Worm (Caenorhabditis elegans): ENCODE results near the gene aman-2.

Gene aman-2

DNA sequence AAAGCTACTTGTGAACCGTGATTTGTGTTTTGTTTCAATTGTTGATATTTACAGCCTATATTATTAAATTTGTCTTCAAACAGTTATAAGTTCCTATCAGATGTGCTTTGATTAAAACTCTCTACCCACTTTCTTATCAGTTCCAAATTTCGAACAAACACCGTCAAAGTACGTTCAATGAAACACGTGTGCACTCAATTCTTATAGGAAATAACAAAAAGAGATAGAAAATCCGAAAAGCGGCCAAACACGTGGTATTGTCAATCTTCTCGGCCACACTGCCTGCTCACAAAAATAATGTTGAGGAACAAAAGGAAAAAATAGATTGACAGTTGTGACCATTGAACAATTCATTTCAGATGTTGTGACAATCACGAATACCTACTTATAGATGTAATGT is 47.1 kb downstream of the aman-2 start (continued):
- TF ChIP-seq ztf-22 (GFP tag; optimal IDR thresholded peaks at IDR 0.05) = peak; percentile 51
- TF ChIP-seq tlf-1 (GFP tag; optimal IDR thresholded peaks at IDR 0.05) = peak; percentile 43

DNA sequence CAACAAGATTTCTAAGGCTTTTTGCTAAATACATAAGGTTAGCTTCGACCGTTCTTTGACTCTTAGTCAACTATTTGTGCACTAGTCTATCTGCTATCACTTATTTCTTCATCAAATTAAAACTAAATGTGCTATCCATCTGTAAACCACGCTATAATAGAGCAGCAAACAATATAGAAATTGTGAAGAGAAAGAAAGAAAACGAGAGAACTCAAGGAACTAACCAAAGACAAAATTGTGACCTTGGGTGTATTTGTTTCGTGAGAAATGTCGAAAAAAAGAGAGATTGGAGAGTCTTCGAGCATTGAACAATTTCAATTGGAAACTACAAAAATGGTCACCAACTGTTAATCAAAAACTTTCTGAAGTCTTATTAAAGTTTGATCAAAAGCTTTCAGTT is 48.0 kb downstream of the aman-2 start:
- TF ChIP-seq F22D6.2 (tag; optimal IDR thresholded peaks at IDR 0.05) = no peak
- no peak for TF ChIP-seq C06A6.2 (GFP tag; conservative IDR thresholded peaks at IDR 0.05)
- TF ChIP-seq pha-4 (tag; optimal IDR thresholded peaks at IDR 0.05) = peak; percentile 33
- no peak for TF ChIP-seq ztf-3 (GFP tag; optimal IDR thresholded peaks at IDR 0.05)
- TF ChIP-seq him-1 (tag; optimal IDR thresholded peaks at IDR 0.05) = no peak
- no peak for TF ChIP-seq hrde-1 (tag; optimal IDR thresholded peaks at IDR 0.05; ENCODE audit: borderline replicate concordance)
- no peak for TF ChIP-seq ztf-28 (GFP tag; IDR thresholded peaks at IDR 0.05)
- TF ChIP-seq madf-6 (GFP tag; IDR thresholded peaks at IDR 0.05) = no peak
- no peak for TF ChIP-seq egl-18 (GFP tag; IDR thresholded peaks at IDR 0.05)
- no peak for TF ChIP-seq attf-3 (GFP tag; conservative IDR thresholded peaks at IDR 0.05)
- TF ChIP-seq nhr-80 (tag; optimal IDR thresholded peaks at IDR 0.05) = peak; percentile 75
- no peak for TF ChIP-seq madf-8 (GFP tag; conservative IDR thresholded peaks at IDR 0.05)
- TF ChIP-seq dpff-1 (tag; optimal IDR thresholded peaks at IDR 0.05) = no peak
- TF ChIP-seq ccch-3 (GFP tag; optimal IDR thresholded peaks at IDR 0.05) = no peak

DNA sequence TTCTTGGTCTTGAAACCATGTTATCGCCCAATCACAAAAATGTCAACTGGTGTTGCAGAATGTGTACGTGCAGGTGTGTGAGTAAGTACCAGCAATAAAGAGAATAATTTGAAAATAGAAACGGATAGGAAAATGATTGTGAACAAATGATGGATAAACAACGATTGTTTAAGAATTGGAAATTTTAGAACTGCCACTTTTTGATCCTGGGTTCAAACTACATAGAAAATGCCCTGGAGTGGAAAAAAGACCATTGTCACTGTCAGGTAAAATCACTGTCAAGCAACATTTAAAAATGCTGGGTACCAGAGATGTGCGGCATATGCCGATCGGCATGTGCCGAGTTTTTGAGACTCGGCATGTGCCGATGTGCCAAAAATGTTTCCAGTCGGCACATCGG is 49.8 kb downstream of the aman-2 start:
- TF ChIP-seq ceh-100 (GFP tag; IDR thresholded peaks at IDR 0.05) = no peak
- no peak for TF ChIP-seq F37B4.10 (GFP tag; IDR thresholded peaks at IDR 0.05)
- TF ChIP-seq T26A5.8 (tag; optimal IDR thresholded peaks at IDR 0.05) = no peak
- TF ChIP-seq ets-4 (GFP tag; optimal IDR thresholded peaks at IDR 0.05) = no peak
- no peak for TF ChIP-seq ceh-40 (GFP tag; IDR thresholded peaks at IDR 0.05)
- TF ChIP-seq xnd-1 (tag; optimal IDR thresholded peaks at IDR 0.05) = no peak
- TF ChIP-seq hsf-1 (GFP tag; IDR thresholded peaks at IDR 0.05) = no peak
- TF ChIP-seq die-1 (tag; optimal IDR thresholded peaks at IDR 0.05) = no peak
- TF ChIP-seq zim-3 (tag; optimal IDR thresholded peaks at IDR 0.05) = no peak
- TF ChIP-seq ceh-91 (GFP tag; IDR thresholded peaks at IDR 0.05) = no peak
- TF ChIP-seq F52B5.7 (tag; optimal IDR thresholded peaks at IDR 0.05) = no peak
- no peak for TF ChIP-seq ccch-3 (GFP tag; optimal IDR thresholded peaks at IDR 0.05)

DNA sequence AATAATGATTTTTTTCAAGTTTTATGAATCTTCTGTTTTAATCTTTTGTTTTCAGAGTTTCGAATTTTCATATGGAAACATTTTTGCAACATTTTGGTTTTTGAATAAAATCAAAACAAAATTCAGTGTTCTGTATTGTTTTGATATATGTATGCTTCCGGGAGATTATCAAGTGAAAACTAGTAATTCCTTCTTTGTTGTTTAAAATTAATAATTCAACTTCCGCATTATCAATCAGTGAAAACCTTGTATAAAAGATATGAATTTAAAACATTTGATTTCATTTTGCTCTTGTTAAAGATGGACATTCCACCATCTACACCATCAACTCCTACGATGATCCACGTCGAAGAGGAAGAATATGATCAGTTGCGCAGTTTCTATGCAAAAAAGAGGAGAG is 53.3 kb downstream of the aman-2 start, which contains the start of gene sulp-5:
TSS of gene sulp-5 (plus strand) at position 301 of the 400 bp plus-strand sequence.
- TF ChIP-seq dpl-1 (GFP tag; optimal IDR thresholded peaks at IDR 0.05) = no peak
- no peak for TF ChIP-seq F55B11.4 (tag; optimal IDR thresholded peaks at IDR 0.05; ENCODE audit: borderline replicate concordance, insufficient read depth)
- TF ChIP-seq ccch-3 (GFP tag; optimal IDR thresholded peaks at IDR 0.05) = no peak
- no peak for TF ChIP-seq F23B12.7 (tag; optimal IDR thresholded peaks at IDR 0.05; ENCODE audit: insufficient read depth)
- TF ChIP-seq Y56A3A.18 (GFP tag; IDR thresholded peaks at IDR 0.05) = no peak
- no peak for TF ChIP-seq nhr-27 (tag; optimal IDR thresholded peaks at IDR 0.05)
- no peak for TF ChIP-seq hlh-12 (tag; optimal IDR thresholded peaks at IDR 0.05)
- no peak for TF ChIP-seq madf-10 (tag; optimal IDR thresholded peaks at IDR 0.05)
- no peak for TF ChIP-seq rpc-1 (optimal IDR thresholded peaks at IDR 0.05)
- TF ChIP-seq rpc-1 (tag; optimal IDR thresholded peaks at IDR 0.05) = no peak
- TF ChIP-seq ets-4 (GFP tag; optimal IDR thresholded peaks at IDR 0.05) = no peak
- no peak for TF ChIP-seq ceh-91 (GFP tag; IDR thresholded peaks at IDR 0.05)
- no peak for TF ChIP-seq nhr-179 (tag; optimal IDR thresholded peaks at IDR 0.05)
